Worm (Caenorhabditis elegans) whole organism, L4 larva: ENCODE data around the gene T24D5.1.

Source experiments
- F10B5.3 ChIP-seq: sonication (generic microtip); optimal IDR thresholded peaks from 2 replicates; lab custom pipeline; 2016; ENCODE audit warnings: mild to moderate bottlenecking, missing genetic modification characterization, missing compliant biosample characterization
- F49E8.2 ChIP-seq: sonication (generic microtip); optimal IDR thresholded peaks from 2 replicates; lab custom pipeline; 2016; ENCODE audit warnings: missing compliant biosample characterization, mild to moderate bottlenecking, missing genetic modification characterization, borderline replicate concordance
- T20F7.1 ChIP-seq: fragments of 200-800 bp; sonication (Bioruptor generic); optimal IDR thresholded peaks from 2 replicates; lab custom pipeline; 2018; ENCODE audit warnings: mild to moderate bottlenecking, missing genetic modification characterization, missing compliant biosample characterization
- T26A8.4 ChIP-seq: fragments of 200-800 bp; sonication (Bioruptor generic); IDR thresholded peaks from 2 replicates; pipeline ENCODE4 v1.3.6; 2022; ENCODE audit warnings: missing genetic modification characterization, missing compliant biosample characterization
- Y105C5A.15 ChIP-seq: fragments of 200-800 bp; sonication (Bioruptor generic); IDR thresholded peaks from 2 replicates; pipeline ENCODE4 v1.3.6; 2022; ENCODE audit warnings: missing genetic modification characterization, missing compliant biosample characterization
- Y48G9A.11 ChIP-seq: fragments of 200-800 bp; sonication (Bioruptor generic); IDR thresholded peaks from 2 replicates; pipeline ENCODE4 v1.3.6; 2022; ENCODE audit warnings: missing genetic modification reagents, missing genetic modification characterization, missing compliant biosample characterization
- aha-1 ChIP-seq: fragments of 150-350 bp; peaks from one replicate; lab custom pipeline; 2014; ENCODE audit warnings: missing biosample characterization, missing genetic modification characterization
- attf-4 ChIP-seq: sonication (generic microtip); optimal IDR thresholded peaks from 3 replicates; lab custom pipeline; 2017; ENCODE audit warnings: missing biosample characterization, missing genetic modification characterization
- ces-1 ChIP-seq: fragments of 150-350 bp; sonication (generic microtip); optimal IDR thresholded peaks from 4 replicates; lab custom pipeline; 2014; ENCODE audit warnings: missing biosample characterization, missing genetic modification reagents, missing genetic modification characterization
- daf-12 ChIP-seq: fragments of 150-350 bp; optimal IDR thresholded peaks from 2 replicates; lab custom pipeline; 2014; ENCODE audit warnings: missing biosample characterization, missing genetic modification reagents, missing genetic modification characterization
- daf-19 ChIP-seq: fragments of 200-800 bp; sonication (Bioruptor generic); conservative IDR thresholded peaks from 2 replicates; pipeline ENCODE4 v1.3.6; 2022; ENCODE audit warnings: missing genetic modification characterization, missing compliant biosample characterization
- duxl-1 ChIP-seq: sonication (generic microtip); optimal IDR thresholded peaks from 2 replicates; lab custom pipeline; 2016; ENCODE audit warnings: mild to moderate bottlenecking, missing genetic modification characterization, moderate library complexity, missing compliant biosample characterization; ENCODE audit not compliant: poor library complexity
- egl-27 ChIP-seq: sonication (generic microtip); optimal IDR thresholded peaks from 3 replicates; lab custom pipeline; 2017; ENCODE audit warnings: missing biosample characterization, missing genetic modification reagents, missing genetic modification characterization
- fkh-10 ChIP-seq: fragments of 150-350 bp; optimal IDR thresholded peaks from 2 replicates; lab custom pipeline; 2014; ENCODE audit warnings: missing biosample characterization, missing genetic modification reagents, missing genetic modification characterization
- hmg-1.1 ChIP-seq: fragments of 200-800 bp; sonication (Bioruptor generic); IDR thresholded peaks from 2 replicates; pipeline ENCODE4 v1.3.6; 2022; ENCODE audit warnings: missing genetic modification reagents, missing genetic modification characterization, missing compliant biosample characterization
- lin-1 ChIP-seq: fragments of 200-800 bp; sonication (Bioruptor generic); IDR thresholded peaks from 2 replicates; pipeline ENCODE4 v1.3.6; 2022; ENCODE audit warnings: missing genetic modification reagents, missing genetic modification characterization, missing compliant biosample characterization
- lin-29 ChIP-seq: fragments of 200-800 bp; sonication (Bioruptor generic); IDR thresholded peaks from 2 replicates; pipeline ENCODE4 v1.3.6; 2022; ENCODE audit warnings: missing genetic modification reagents, missing genetic modification characterization, missing compliant biosample characterization
- lin-39 ChIP-seq: fragments of 150-350 bp; optimal IDR thresholded peaks from 2 replicates; lab custom pipeline; 2014; ENCODE audit warnings: missing biosample characterization, missing genetic modification reagents, missing genetic modification characterization
- mxl-2 ChIP-seq: fragments of 200-800 bp; sonication (Bioruptor generic); conservative IDR thresholded peaks from 2 replicates; pipeline ENCODE4 v1.3.6; 2022; ENCODE audit warnings: missing genetic modification reagents, missing genetic modification characterization, missing compliant biosample characterization
- mxl-3 ChIP-seq: fragments of 200-800 bp; sonication (Bioruptor generic); optimal IDR thresholded peaks from 2 replicates; lab custom pipeline; 2018; ENCODE audit warnings: mild to moderate bottlenecking, missing genetic modification characterization, missing compliant biosample characterization
- nhr-11 ChIP-seq: fragments of 150-350 bp; optimal IDR thresholded peaks from 2 replicates; lab custom pipeline; 2014; ENCODE audit warnings: missing biosample characterization, missing genetic modification characterization
- nhr-111 ChIP-seq: fragments of 200-800 bp; sonication (Bioruptor generic); optimal IDR thresholded peaks from 2 replicates; lab custom pipeline; 2018; ENCODE audit warnings: mild to moderate bottlenecking, missing genetic modification characterization, missing compliant biosample characterization
- nhr-25 ChIP-seq: sonication (generic microtip); optimal IDR thresholded peaks from 2 replicates; lab custom pipeline; 2017; ENCODE audit warnings: missing genetic modification characterization, mild to moderate bottlenecking, missing compliant biosample characterization, antibody characterized with exemption, moderate library complexity, borderline replicate concordance; ENCODE audit not compliant: insufficient read depth
- nhr-48 ChIP-seq: sonication (generic microtip); optimal IDR thresholded peaks from 2 replicates; lab custom pipeline; 2016; ENCODE audit warnings: mild to moderate bottlenecking, missing genetic modification characterization, missing compliant biosample characterization
- nhr-76 ChIP-seq: fragments of 150-350 bp; optimal IDR thresholded peaks from 2 replicates; lab custom pipeline; 2014; ENCODE audit warnings: missing biosample characterization, missing genetic modification characterization
- php-3 ChIP-seq: fragments of 200-800 bp; sonication (Bioruptor generic); IDR thresholded peaks from 2 replicates; pipeline ENCODE4 v1.3.6; 2022; ENCODE audit warnings: missing genetic modification reagents, missing genetic modification characterization, missing compliant biosample characterization
- set-16 ChIP-seq: fragments of 200-800 bp; sonication (Bioruptor generic); IDR thresholded peaks from 2 replicates; pipeline ENCODE4 v1.3.6; 2022; ENCODE audit warnings: missing genetic modification reagents, missing genetic modification characterization, missing compliant biosample characterization
- skn-1 ChIP-seq: fragments of 150-350 bp; optimal IDR thresholded peaks from 2 replicates; lab custom pipeline; 2014; ENCODE audit warnings: missing biosample characterization, missing genetic modification characterization
- spr-1 ChIP-seq: sonication (generic microtip); optimal IDR thresholded peaks from 2 replicates; lab custom pipeline; 2016; ENCODE audit warnings: mild to moderate bottlenecking, missing genetic modification characterization, missing compliant biosample characterization
- spr-3 ChIP-seq: fragments of 200-800 bp; sonication (Bioruptor generic); optimal IDR thresholded peaks from 2 replicates; lab custom pipeline; 2018; ENCODE audit warnings: mild to moderate bottlenecking, missing genetic modification characterization, missing compliant biosample characterization
- unc-62 ChIP-seq, 3 experiments: fragments of 150-350 bp in 1 of 3; sonication (generic microtip); optimal IDR thresholded peaks in 2 of 3; peaks in 1 of 3; 1 replicate in 1 of 3; 2 replicates in 2 of 3; lab custom pipeline; 2014 to 2017; ENCODE audit warnings: missing biosample characterization in 3 of 3, missing genetic modification characterization in 3 of 3, missing genetic modification reagents in 3 of 3, missing genotype in 1 of 3
- vab-7 ChIP-seq: fragments of 200-800 bp; sonication (Bioruptor generic); IDR thresholded peaks from 2 replicates; pipeline ENCODE4 v1.3.6; 2022; ENCODE audit warnings: missing genetic modification reagents, missing genetic modification characterization, missing compliant biosample characterization
- zfp-2 ChIP-seq: sonication (generic microtip); optimal IDR thresholded peaks from 2 replicates; lab custom pipeline; 2016; ENCODE audit warnings: mild to moderate bottlenecking, missing genetic modification characterization, missing compliant biosample characterization
- zip-2 ChIP-seq: fragments of 150-350 bp; optimal IDR thresholded peaks from 2 replicates; lab custom pipeline; 2014; ENCODE audit warnings: missing biosample characterization, missing genetic modification characterization
- ztf-7 ChIP-seq: fragments of 150-350 bp; optimal IDR thresholded peaks from 2 replicates; lab custom pipeline; 2014; ENCODE audit warnings: missing biosample characterization, missing genetic modification characterization

T24D5.1 gene

ce11 chrX:12574473-12574872, at the start of gene T24D5.1:
T24D5.1 (plus strand) TSS chrX:12574773.
- TF ChIP-seq F49E8.2, result no peak
- no peak for TF ChIP-seq nhr-111 (GFP tag; lab: Kevin White, UChicago)
- TF ChIP-seq fkh-10 (GFP tag; lab: Kevin White, UChicago), result no peak
- TF ChIP-seq nhr-76, result no peak
- no peak for TF ChIP-seq zip-2
- no peak for TF ChIP-seq spr-3
- no peak for TF ChIP-seq attf-4
- TF ChIP-seq hmg-1.1 (GFP tag; lab: Robert Waterston, UW), result no peak
- TF ChIP-seq vab-7 (GFP tag; lab: Robert Waterston, UW), result no peak
- no peak for TF ChIP-seq skn-1 (tag; lab: Kevin White, UChicago)
- TF ChIP-seq ztf-7 (tag; lab: Kevin White, UChicago), result no peak
- TF ChIP-seq ces-1 (GFP tag; lab: Kevin White, UChicago), result no peak
- TF ChIP-seq Y48G9A.11 (GFP tag; lab: Robert Waterston, UW), result no peak
- TF ChIP-seq spr-1, result no peak
- no peak for TF ChIP-seq lin-39

- TF ChIP-seq daf-12 (tag; lab: Kevin White, UChicago), result no peak
- TF ChIP-seq nhr-25 (tag; lab: Kevin White, UChicago), result no peak
- no peak for TF ChIP-seq F10B5.3 (tag; lab: Kevin White, UChicago)
- peak; percentile 60 for TF ChIP-seq set-16 (GFP tag; lab: Robert Waterston, UW)
Measured at ce11 chrX:12525359-12525839, 49.2 kb upstream of the T24D5.1 start, which contains the start of gene scd-1. scd-1 (minus strand) TSS chrX:12525789.

ce11 chrX:12532405-12532804, 42.2 kb upstream of the T24D5.1 start:
- TF ChIP-seq T26A8.4 (GFP tag; lab: Robert Waterston, UW), result no peak
- no peak for TF ChIP-seq php-3 (GFP tag; lab: Robert Waterston, UW)
- no peak for TF ChIP-seq T20F7.1
- no peak for TF ChIP-seq duxl-1 (tag; lab: Kevin White, UChicago)
- TF ChIP-seq lin-29 (GFP tag; lab: Robert Waterston, UW), result no peak
- TF ChIP-seq Y105C5A.15 (GFP tag; lab: Robert Waterston, UW), result no peak

- TF ChIP-seq daf-19 (no peak), egl-27 (tag; lab: Kevin White, UChicago) (no peak), Y48G9A.11 (GFP tag; lab: Robert Waterston, UW) (no peak), nhr-11 (tag; lab: Kevin White, UChicago) (no peak), aha-1 (tag; lab: Kevin White, UChicago) (peak; percentile 18), nhr-48 (no peak), unc-62 (GFP tag; optimal IDR thresholded peaks at IDR 0.05 in 1 of 2; lab: Kevin White, UChicago) (peak in 1 of 2 experiments; percentile 69), unc-62 (tag; optimal IDR thresholded peaks at IDR 0.05; lab: Kevin White, UChicago) (no peak), hmg-1.1 (GFP tag; lab: Robert Waterston, UW) (no peak)
Measured at ce11 chrX:12534476-12534875, 40.1 kb upstream of the T24D5.1 start.

ce11 chrX:12538794-12539193, 35.8 kb upstream of the T24D5.1 start:
- TF ChIP-seq Y48G9A.11 (GFP tag; lab: Robert Waterston, UW), result no peak
- TF ChIP-seq aha-1 (tag; lab: Kevin White, UChicago), result peak; percentile 93
- no peak for TF ChIP-seq nhr-48

ce11 chrX:12545100-12545499, 29.5 kb upstream of the T24D5.1 start:
- TF ChIP-seq ces-1 (GFP tag; lab: Kevin White, UChicago) (peak; percentile 8), mxl-2 (GFP tag; lab: Robert Waterston, UW) (no peak), lin-1 (GFP tag; lab: Robert Waterston, UW) (no peak), unc-62 (GFP tag; optimal IDR thresholded peaks at IDR 0.05 in 1 of 2; lab: Kevin White, UChicago) (peak in 1 of 2 experiments; percentile 51), unc-62 (tag; optimal IDR thresholded peaks at IDR 0.05; lab: Kevin White, UChicago) (no peak), duxl-1 (tag; lab: Kevin White, UChicago) (no peak), zfp-2 (tag; lab: Kevin White, UChicago) (no peak), mxl-3 (no peak), daf-19 (no peak)
